Worm (Caenorhabditis elegans) whole organism, mixed stage, embryonic: ENCODE data around the gene F21D5.4.

Source experiments
- mab-5 ChIP-seq: fragments of 150-350 bp; optimal IDR thresholded peaks from 2 replicates; lab custom pipeline; 2014; ENCODE audit warnings: missing biosample characterization, missing genetic modification characterization
- nhr-28 ChIP-seq: fragments of 150-350 bp; optimal IDR thresholded peaks from 2 replicates; lab custom pipeline; 2014; ENCODE audit warnings: missing biosample characterization, missing genetic modification characterization
- sem-2 ChIP-seq: fragments of 200-800 bp; sonication (Bioruptor generic); optimal IDR thresholded peaks from 2 replicates; lab custom pipeline; 2018; ENCODE audit warnings: mild to moderate bottlenecking, missing genetic modification characterization, missing compliant biosample characterization
- unc-39 ChIP-seq: fragments of 150-350 bp; optimal IDR thresholded peaks from 2 replicates; lab custom pipeline; 2014; ENCODE audit warnings: missing biosample characterization, missing genetic modification characterization
- unc-62 ChIP-seq: fragments of 150-350 bp; optimal IDR thresholded peaks from 2 replicates; lab custom pipeline; 2014; ENCODE audit warnings: missing biosample characterization, missing genetic modification reagents, missing genetic modification characterization
- ztf-11 ChIP-seq: fragments of 150-350 bp; optimal IDR thresholded peaks from 2 replicates; lab custom pipeline; 2014; ENCODE audit warnings: missing biosample characterization, missing genetic modification characterization

- TF ChIP-seq ztf-11 (tag; lab: Kevin White, UChicago) (no peak), unc-39 (no peak), sem-2 (no peak), unc-62 (GFP tag; lab: Kevin White, UChicago) (no peak), nhr-28 (tag; lab: Kevin White, UChicago) (no peak), mab-5 (tag; lab: Kevin White, UChicago) (no peak)
Observed at ce11 chrIV:8725345-8725744, 12.5 kb upstream of the F21D5.4 start, which contains the start of gene pgm-3.
